Fruit fly (Drosophila melanogaster) whole organism, pupa: ENCODE measurements around the gene term.

Experiments used
- CG10348 ChIP-seq: fragments of 200-800 bp; sonication (Bioruptor generic); IDR thresholded peaks from 2 replicates; pipeline ENCODE4 v1.3.6; 2022; ENCODE audit warnings: missing biosample characterization, missing genetic modification characterization
- CG13204 ChIP-seq: fragments of 200-800 bp; sonication (Bioruptor generic); optimal IDR thresholded peaks from 2 replicates; lab custom pipeline; 2018; ENCODE audit warnings: missing biosample characterization, mild to moderate bottlenecking, missing genetic modification characterization, moderate library complexity
- CG14655 ChIP-seq: fragments of 200-800 bp; sonication (Bioruptor generic); optimal IDR thresholded peaks from 3 replicates; lab custom pipeline; 2017; ENCODE audit warnings: mild to moderate bottlenecking, missing biosample characterization, missing genetic modification reagents, missing genetic modification characterization
- CG17806 ChIP-seq: fragments of 200-800 bp; sonication (Bioruptor generic); optimal IDR thresholded peaks from 2 replicates; lab custom pipeline; 2018; ENCODE audit warnings: missing biosample characterization, mild to moderate bottlenecking, missing genetic modification characterization, moderate library complexity
- CG34367 ChIP-seq: fragments of 200-800 bp; sonication (Bioruptor generic); optimal IDR thresholded peaks from 2 replicates; lab custom pipeline; 2018; ENCODE audit warnings: missing biosample characterization, mild to moderate bottlenecking, missing genetic modification characterization
- CG4496 ChIP-seq: fragments of 200-800 bp; sonication (Bioruptor generic); IDR thresholded peaks from 3 replicates; pipeline ENCODE4 v1.3.6; 2022; ENCODE audit warnings: missing biosample characterization, missing genetic modification characterization
- CG8159 ChIP-seq: fragments of 200-800 bp; sonication (Bioruptor generic); optimal IDR thresholded peaks from 3 replicates; lab custom pipeline; 2018; ENCODE audit warnings: missing biosample characterization, mild to moderate bottlenecking, missing genetic modification characterization, moderate library complexity
- D1 ChIP-seq: fragments of 200-800 bp; sonication (Bioruptor generic); optimal IDR thresholded peaks from 2 replicates; lab custom pipeline; 2018; ENCODE audit warnings: missing biosample characterization, mild to moderate bottlenecking, missing genetic modification characterization, moderate library complexity
- EcR ChIP-seq: fragments of 200-800 bp; sonication (Bioruptor generic); optimal IDR thresholded peaks from 3 replicates; lab custom pipeline; 2019; ENCODE audit warnings: missing biosample characterization, missing genetic modification characterization, mild to moderate bottlenecking, moderate library complexity, missing genetic modification reagents
- Ets98B ChIP-seq: fragments of 200-800 bp; sonication (Bioruptor generic); IDR thresholded peaks from 2 replicates; pipeline ENCODE4 v1.3.6; 2022; ENCODE audit warnings: missing biosample characterization, missing genetic modification characterization
- Pif1B ChIP-seq: fragments of 200-800 bp; sonication (Bioruptor generic); optimal IDR thresholded peaks from 3 replicates; lab custom pipeline; 2016; ENCODE audit warnings: missing biosample characterization, missing genetic modification characterization
- Snoo ChIP-seq: fragments of 200-800 bp; sonication (Bioruptor generic); optimal IDR thresholded peaks from 3 replicates; lab custom pipeline; 2017; ENCODE audit warnings: missing biosample characterization, mild to moderate bottlenecking, missing genetic modification characterization, inconsistent platforms
- fd96Ca ChIP-seq: fragments of 200-800 bp; sonication (Bioruptor generic); IDR thresholded peaks from 3 replicates; pipeline ENCODE4 v1.3.6; 2022; ENCODE audit warnings: missing biosample characterization, missing genetic modification characterization

DNA sequence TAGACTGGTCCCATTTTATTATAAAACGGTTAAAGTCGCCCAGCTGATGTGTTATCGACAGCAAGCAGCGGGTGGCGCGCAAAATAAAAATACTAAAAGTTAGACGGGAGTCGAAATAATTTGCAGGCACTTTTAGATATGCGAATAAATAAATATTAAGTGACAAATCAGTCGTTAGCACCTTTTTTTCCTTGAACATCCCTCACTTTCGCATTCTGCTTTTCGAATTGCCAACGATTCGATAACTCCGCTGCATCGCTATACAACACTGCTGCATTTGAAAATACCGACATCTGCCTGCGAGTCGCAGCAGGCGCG, 28.8 kb upstream of the term start, which contains the start of gene bora:
- TF ChIP-seq Pif1B (no peak), Ets98B (GFP tag; lab: Robert Waterston, UW) (no peak), CG4496 (GFP tag; lab: Robert Waterston, UW) (no peak), Snoo (no peak), CG10348 (GFP tag; lab: Robert Waterston, UW) (no peak), CG14655 (no peak), CG8159 (tag; lab: Kevin White, UChicago) (no peak), CG34367 (no peak), CG13204 (GFP tag; lab: Kevin White, UChicago) (no peak), EcR (GFP tag; lab: Kevin White, UChicago) (no peak), D1 (tag; lab: Kevin White, UChicago) (no peak), CG17806 (no peak), fd96Ca (GFP tag; lab: Robert Waterston, UW) (no peak)
